Fruit fly (Drosophila melanogaster) whole organism, embryonic: ENCODE measurements around the gene Scgbeta.

Experiments used
- Atf3 ChIP-seq: fragments of 200-800 bp; sonication (Bioruptor generic); optimal IDR thresholded peaks from 3 replicates; lab custom pipeline; 2016; ENCODE audit warnings: missing biosample characterization, missing genetic modification characterization
- B-H1 ChIP-seq: fragments of 200-800 bp; sonication (Bioruptor generic); IDR thresholded peaks from 3 replicates; pipeline ENCODE4 v1.3.6; 2022; ENCODE audit warnings: missing biosample characterization, missing genetic modification characterization
- Bteb2 ChIP-seq: fragments of 200-800 bp; sonication (Bioruptor generic); optimal IDR thresholded peaks from 2 replicates; lab custom pipeline; 2016; ENCODE audit warnings: missing biosample characterization, missing genetic modification characterization
- CG10654 ChIP-seq: fragments of 200-800 bp; sonication (Bioruptor generic); optimal IDR thresholded peaks from 2 replicates; lab custom pipeline; 2016; ENCODE audit warnings: missing biosample characterization, missing genetic modification characterization
- CG11398 ChIP-seq: fragments of 200-800 bp; sonication (Bioruptor generic); optimal IDR thresholded peaks from 2 replicates; lab custom pipeline; 2016; ENCODE audit warnings: missing biosample characterization, missing genetic modification characterization
- CG14441 ChIP-seq: fragments of 200-800 bp; sonication (Bioruptor generic); IDR thresholded peaks from 2 replicates; pipeline ENCODE4 v1.3.6; 2022; ENCODE audit warnings: missing biosample characterization, missing genetic modification characterization
- CG15514 ChIP-seq: fragments of 200-800 bp; sonication (Bioruptor generic); optimal IDR thresholded peaks from 3 replicates; lab custom pipeline; 2017; ENCODE audit warnings: missing biosample characterization, missing genetic modification characterization, mild to moderate bottlenecking, moderate library complexity, missing genetic modification reagents
- CG1602 ChIP-seq: fragments of 200-800 bp; sonication (Bioruptor generic); optimal IDR thresholded peaks from 3 replicates; lab custom pipeline; 2016; ENCODE audit warnings: missing biosample characterization, missing genetic modification characterization
- CG16779 ChIP-seq: fragments of 200-800 bp; sonication (Bioruptor generic); IDR thresholded peaks from 2 replicates; pipeline ENCODE4 v1.3.6; 2022; ENCODE audit warnings: missing biosample characterization, missing genetic modification characterization
- CG17361 ChIP-seq: fragments of 200-800 bp; sonication (Bioruptor generic); IDR thresholded peaks from 3 replicates; pipeline ENCODE4 v1.3.6; 2022; ENCODE audit warnings: missing biosample characterization, missing genetic modification characterization
- CG31441 ChIP-seq: fragments of 200-800 bp; sonication (Bioruptor generic); IDR thresholded peaks from 2 replicates; pipeline ENCODE4 v1.3.6; 2022; ENCODE audit warnings: missing biosample characterization, missing genetic modification characterization
- CG32532 ChIP-seq: fragments of 200-800 bp; sonication (Bioruptor generic); IDR thresholded peaks from 2 replicates; pipeline ENCODE4 v1.3.6; 2022; ENCODE audit warnings: missing biosample characterization, missing genetic modification characterization
- CG3407 ChIP-seq: fragments of 200-800 bp; sonication (Bioruptor generic); optimal IDR thresholded peaks from 2 replicates; lab custom pipeline; 2018; ENCODE audit warnings: missing biosample characterization, mild to moderate bottlenecking, missing genetic modification characterization
- CG3838 ChIP-seq: fragments of 200-800 bp; sonication (Bioruptor generic); optimal IDR thresholded peaks from 3 replicates; lab custom pipeline; 2016; ENCODE audit warnings: missing biosample characterization, missing genetic modification characterization
- CG4730 ChIP-seq: fragments of 200-800 bp; sonication (Bioruptor generic); IDR thresholded peaks from 2 replicates; pipeline ENCODE4 v1.3.6; 2022; ENCODE audit warnings: missing biosample characterization, missing genetic modification characterization
- CG6272 ChIP-seq: fragments of 200-800 bp; sonication (Bioruptor generic); IDR thresholded peaks from 2 replicates; pipeline ENCODE4 v1.3.6; 2022; ENCODE audit warnings: missing biosample characterization, missing genetic modification characterization
- CG7745 ChIP-seq: fragments of 200-800 bp; sonication (Bioruptor generic); optimal IDR thresholded peaks from 2 replicates; lab custom pipeline; 2018; ENCODE audit warnings: missing biosample characterization, mild to moderate bottlenecking, missing genetic modification characterization, moderate library complexity
- CG8281 ChIP-seq: fragments of 200-800 bp; sonication (Bioruptor generic); optimal IDR thresholded peaks from 2 replicates; lab custom pipeline; 2018; ENCODE audit warnings: missing biosample characterization, mild to moderate bottlenecking, missing genetic modification characterization, moderate library complexity
- CG9215 ChIP-seq: fragments of 200-800 bp; sonication (Bioruptor generic); IDR thresholded peaks from 2 replicates; pipeline ENCODE4 v1.3.6; 2022; ENCODE audit warnings: missing biosample characterization, missing genetic modification characterization
- Dfd ChIP-seq, 2 experiments: fragments of >200 bp; optimal IDR thresholded peaks; 2 replicates each; lab custom pipeline; 2017; ENCODE audit warnings: missing biosample characterization in 2 of 2, missing genetic modification characterization in 2 of 2
- Dip2 ChIP-seq: fragments of 200-800 bp; sonication (Bioruptor generic); IDR thresholded peaks from 2 replicates; pipeline ENCODE4 v1.3.6; 2022; ENCODE audit warnings: missing biosample characterization, missing genetic modification characterization
- Doc3 ChIP-seq: fragments of 200-800 bp; sonication (Bioruptor generic); IDR thresholded peaks from 3 replicates; pipeline ENCODE4 v1.3.6; 2022; ENCODE audit warnings: missing biosample characterization, missing genetic modification characterization; ENCODE audit not compliant: partially characterized antibody
- ERR ChIP-seq: fragments of 200-800 bp; sonication (Bioruptor generic); optimal IDR thresholded peaks from 2 replicates; lab custom pipeline; 2016; ENCODE audit warnings: missing biosample characterization, missing genetic modification characterization
- Fer3 ChIP-seq: fragments of 200-800 bp; sonication (Bioruptor generic); optimal IDR thresholded peaks from 2 replicates; lab custom pipeline; 2018; ENCODE audit warnings: missing biosample characterization, mild to moderate bottlenecking, missing genetic modification characterization, moderate library complexity
- H2.0 ChIP-seq: fragments of 200-800 bp; sonication (Bioruptor generic); IDR thresholded peaks from 2 replicates; pipeline ENCODE4 v1.3.6; 2022; ENCODE audit warnings: missing biosample characterization, missing genetic modification characterization
- Hr39 ChIP-seq: fragments of >200 bp; optimal IDR thresholded peaks from 2 replicates; lab custom pipeline; 2017
- Meics ChIP-seq: fragments of 200-800 bp; sonication (Bioruptor generic); optimal IDR thresholded peaks from 2 replicates; lab custom pipeline; 2017; ENCODE audit warnings: missing biosample characterization, mild to moderate bottlenecking, missing genetic modification characterization
- Mrtf ChIP-seq: fragments of 200-800 bp; sonication (Bioruptor generic); IDR thresholded peaks from 3 replicates; pipeline ENCODE4 v1.3.6; 2022; ENCODE audit warnings: missing biosample characterization, missing genetic modification characterization
- NC2α ChIP-seq: fragments of 200-800 bp; sonication (Bioruptor generic); optimal IDR thresholded peaks from 2 replicates; lab custom pipeline; 2016; ENCODE audit warnings: missing biosample characterization, missing genetic modification characterization
- NC2β ChIP-seq: fragments of 200-800 bp; sonication (Bioruptor generic); optimal IDR thresholded peaks from 2 replicates; lab custom pipeline; 2016; ENCODE audit warnings: missing biosample characterization, missing genetic modification characterization
- Ravus ChIP-seq: fragments of 200-800 bp; sonication (Bioruptor generic); IDR thresholded peaks from 2 replicates; pipeline ENCODE4 v1.3.6; 2022; ENCODE audit warnings: missing biosample characterization, missing genetic modification characterization
- Xbp1 ChIP-seq: fragments of 200-800 bp; sonication (Bioruptor generic); optimal IDR thresholded peaks from 3 replicates; lab custom pipeline; 2016; ENCODE audit warnings: missing biosample characterization, mild to moderate bottlenecking, missing genetic modification characterization
- ab ChIP-seq: fragments of 200-800 bp; sonication (Bioruptor generic); optimal IDR thresholded peaks from 2 replicates; lab custom pipeline; 2016; ENCODE audit warnings: missing biosample characterization, missing genetic modification characterization
- ash1 ChIP-seq: fragments of 200-800 bp; sonication (Bioruptor generic); optimal IDR thresholded peaks from 2 replicates; lab custom pipeline; 2018; ENCODE audit warnings: missing biosample characterization, mild to moderate bottlenecking, missing genetic modification characterization
- bbx ChIP-seq: fragments of 200-800 bp; sonication (Bioruptor generic); IDR thresholded peaks from 2 replicates; pipeline ENCODE4 v1.3.6; 2022; ENCODE audit warnings: missing biosample characterization, missing genetic modification characterization; ENCODE audit not compliant: partially characterized antibody
- btn ChIP-seq: fragments of 200-800 bp; sonication (Bioruptor generic); optimal IDR thresholded peaks from 2 replicates; lab custom pipeline; 2016; ENCODE audit warnings: missing biosample characterization, missing genetic modification characterization
- cad ChIP-seq: fragments of >200 bp; optimal IDR thresholded peaks from 2 replicates; lab custom pipeline; 2017; ENCODE audit warnings: missing biosample characterization, missing genetic modification characterization
- caup ChIP-seq: fragments of 200-800 bp; sonication (Bioruptor generic); optimal IDR thresholded peaks from 3 replicates; lab custom pipeline; 2017; ENCODE audit warnings: missing biosample characterization, mild to moderate bottlenecking, missing genetic modification characterization, moderate library complexity; ENCODE audit not compliant: severe bottlenecking
- dm ChIP-seq: fragments of 200-800 bp; sonication (Bioruptor generic); optimal IDR thresholded peaks from 3 replicates; lab custom pipeline; 2016; ENCODE audit warnings: missing biosample characterization, missing genetic modification characterization
- eve ChIP-seq, 2 experiments: fragments of >200 bp; optimal IDR thresholded peaks; 2 replicates each; lab custom pipeline; 2017; ENCODE audit warnings: missing biosample characterization in 2 of 2, missing genetic modification characterization in 2 of 2
- fd102C ChIP-seq: fragments of 200-800 bp; sonication (Bioruptor generic); optimal IDR thresholded peaks from 2 replicates; lab custom pipeline; 2018; ENCODE audit warnings: missing biosample characterization, mild to moderate bottlenecking, missing genetic modification characterization, moderate library complexity
- hkb ChIP-seq, 2 experiments: fragments of 200-800 bp in 1 of 2; fragments of >200 bp in 1 of 2; sonication (Bioruptor generic) in 1 of 2; IDR thresholded peaks in 1 of 2; optimal IDR thresholded peaks in 1 of 2; 2 replicates each; pipeline versions ENCODE4 v1.3.6 to Lab custom; 2017 to 2022; ENCODE audit warnings: missing biosample characterization in 1 of 2, missing genetic modification characterization in 1 of 2
- pfk ChIP-seq: fragments of 200-800 bp; sonication (Bioruptor generic); optimal IDR thresholded peaks from 2 replicates; lab custom pipeline; 2018; ENCODE audit warnings: missing biosample characterization, mild to moderate bottlenecking, missing genetic modification characterization, moderate library complexity
- pnt ChIP-seq: fragments of 200-800 bp; sonication (Bioruptor generic); optimal IDR thresholded peaks from 3 replicates; lab custom pipeline; 2016; ENCODE audit warnings: missing biosample characterization, missing genetic modification characterization
- row ChIP-seq: fragments of 200-800 bp; sonication (Bioruptor generic); IDR thresholded peaks from 3 replicates; pipeline ENCODE4 v1.3.6; 2022; ENCODE audit warnings: missing biosample characterization, missing genetic modification characterization
- schlank ChIP-seq: fragments of 200-800 bp; sonication (Bioruptor generic); optimal IDR thresholded peaks from 2 replicates; lab custom pipeline; 2018; ENCODE audit warnings: missing biosample characterization, mild to moderate bottlenecking, missing genetic modification characterization
- tll ChIP-seq, 2 experiments: fragments of 200-800 bp in 1 of 2; fragments of >200 bp in 1 of 2; sonication (Bioruptor generic) in 1 of 2; optimal IDR thresholded peaks; 2 replicates each; lab custom pipeline; 2017 to 2019; ENCODE audit warnings: missing biosample characterization in 2 of 2, missing genetic modification characterization in 2 of 2, mild to moderate bottlenecking in 1 of 2, moderate library complexity in 1 of 2
- usp ChIP-seq: fragments of >200 bp; optimal IDR thresholded peaks from 2 replicates; lab custom pipeline; 2017; ENCODE audit warnings: missing biosample characterization, missing genetic modification characterization
- vfl ChIP-seq: fragments of 200-800 bp; sonication (Bioruptor generic); optimal IDR thresholded peaks from 2 replicates; lab custom pipeline; 2016; ENCODE audit warnings: missing biosample characterization, missing genetic modification characterization
- vnd ChIP-seq: fragments of 200-800 bp; sonication (Bioruptor generic); IDR thresholded peaks from 3 replicates; pipeline ENCODE4 v1.3.6; 2022; ENCODE audit warnings: missing biosample characterization, missing genetic modification characterization; ENCODE audit not compliant: partially characterized antibody
- zf30C ChIP-seq: fragments of 200-800 bp; sonication (Bioruptor generic); optimal IDR thresholded peaks from 3 replicates; lab custom pipeline; 2018; ENCODE audit warnings: missing biosample characterization, mild to moderate bottlenecking, missing genetic modification characterization

Scgbeta gene

dm6 chr3R:12448889-12449314 is 26.7 kb upstream of the Scgbeta start, which contains the start of gene CG18549 (continued):
- TF ChIP-seq vfl (GFP tag; lab: Kevin White, UChicago), result peak; percentile 99
- TF ChIP-seq CG9215 (GFP tag; lab: Robert Waterston, UW), result peak; percentile 99
- peak; percentile 83 for TF ChIP-seq Dip2 (GFP tag; lab: Robert Waterston, UW)
- TF ChIP-seq B-H1 (GFP tag; lab: Robert Waterston, UW), result peak; percentile 100
- TF ChIP-seq pnt (GFP tag; lab: Kevin White, UChicago), result peak; percentile 99
- peak; percentile 100 for TF ChIP-seq Fer3
- peak; percentile 100 for TF ChIP-seq CG32532 (GFP tag; lab: Robert Waterston, UW)
- TF ChIP-seq ERR (GFP tag; lab: Kevin White, UChicago), result peak; percentile 98
- TF ChIP-seq Hr39 (lab: Kevin White, UChicago), result no peak
- peak; percentile 79 for TF ChIP-seq pfk
- peak; percentile 92 for TF ChIP-seq fd102C
- TF ChIP-seq caup (GFP tag; lab: Kevin White, UChicago), result peak; percentile 100
- TF ChIP-seq tll (GFP tag; optimal IDR thresholded peaks at IDR 0.05; lab: Kevin White, UChicago), result peak in 1 of 2 experiments; percentile 89
- TF ChIP-seq Doc3 (GFP tag; lab: Robert Waterston, UW), result peak; percentile 85
- TF ChIP-seq NC2α (GFP tag; lab: Kevin White, UChicago), result peak; percentile 99
- peak; percentile 76 for TF ChIP-seq bbx (GFP tag; lab: Robert Waterston, UW)
- peak; percentile 98 for TF ChIP-seq dm (GFP tag; lab: Kevin White, UChicago)
- TF ChIP-seq ab (GFP tag; lab: Kevin White, UChicago), result peak; percentile 97
- TF ChIP-seq CG31441, result peak; percentile 99
- TF ChIP-seq schlank (tag; lab: Kevin White, UChicago), result peak; percentile 99
- peak; percentile 99 for TF ChIP-seq Bteb2 (GFP tag; lab: Kevin White, UChicago)
- no peak for TF ChIP-seq eve (GFP tag; optimal IDR thresholded peaks at IDR 0.05; lab: Kevin White, UChicago)
- peak; percentile 99 for TF ChIP-seq CG11398
- TF ChIP-seq CG3407, result peak; percentile 99
- TF ChIP-seq CG15514, result peak; percentile 96
- peak; percentile 99 for TF ChIP-seq Atf3 (GFP tag; lab: Kevin White, UChicago)
- peak; percentile 98 for TF ChIP-seq CG7745 (tag; lab: Kevin White, UChicago)
- TF ChIP-seq CG14441 (GFP tag; lab: Robert Waterston, UW), result peak; percentile 100
- TF ChIP-seq row, result peak; percentile 100
- no peak for TF ChIP-seq Dfd (GFP tag; optimal IDR thresholded peaks at IDR 0.05; lab: Kevin White, UChicago)
- peak; percentile 99 for TF ChIP-seq CG16779 (GFP tag; lab: Robert Waterston, UW)
- peak; percentile 99 for TF ChIP-seq Mrtf
- TF ChIP-seq Ravus (GFP tag; lab: Robert Waterston, UW), result peak; percentile 99
- peak; percentile 99 for TF ChIP-seq btn (GFP tag; lab: Kevin White, UChicago)
- peak; percentile 65 for TF ChIP-seq vnd (GFP tag; lab: Robert Waterston, UW)
- TF ChIP-seq CG1602 (GFP tag; lab: Kevin White, UChicago), result peak; percentile 100
- peak; percentile 99 for TF ChIP-seq CG6272 (GFP tag; lab: Robert Waterston, UW)
- TF ChIP-seq zf30C (GFP tag; lab: Kevin White, UChicago), result peak; percentile 65
- TF ChIP-seq CG17361 (GFP tag; lab: Robert Waterston, UW), result peak; percentile 100
- TF ChIP-seq ash1 (GFP tag; lab: Kevin White, UChicago), result peak; percentile 98
- TF ChIP-seq CG4730 (GFP tag; lab: Robert Waterston, UW), result peak; percentile 100
- peak; percentile 99 for TF ChIP-seq NC2β (GFP tag; lab: Kevin White, UChicago)
- TF ChIP-seq CG3838, result peak; percentile 99
- TF ChIP-seq CG8281 (tag; lab: Kevin White, UChicago), result peak; percentile 97
- no peak for TF ChIP-seq usp (GFP tag; lab: Kevin White, UChicago)
- TF ChIP-seq cad, result no peak
- peak; percentile 100 for TF ChIP-seq Meics (GFP tag; lab: Kevin White, UChicago)
- peak; percentile 100 for TF ChIP-seq CG10654 (GFP tag; lab: Kevin White, UChicago)
- peak; percentile 100 for TF ChIP-seq H2.0
- no peak for TF ChIP-seq hkb (optimal IDR thresholded peaks at IDR 0.05; lab: Kevin White, UChicago)
- peak; percentile 100 for TF ChIP-seq hkb (GFP tag; IDR thresholded peaks at IDR 0.05; lab: Robert Waterston, UW)
- TF ChIP-seq Xbp1, result peak; percentile 100
